Worm (Caenorhabditis elegans): ENCODE results near the gene C55A6.10.

DNA sequence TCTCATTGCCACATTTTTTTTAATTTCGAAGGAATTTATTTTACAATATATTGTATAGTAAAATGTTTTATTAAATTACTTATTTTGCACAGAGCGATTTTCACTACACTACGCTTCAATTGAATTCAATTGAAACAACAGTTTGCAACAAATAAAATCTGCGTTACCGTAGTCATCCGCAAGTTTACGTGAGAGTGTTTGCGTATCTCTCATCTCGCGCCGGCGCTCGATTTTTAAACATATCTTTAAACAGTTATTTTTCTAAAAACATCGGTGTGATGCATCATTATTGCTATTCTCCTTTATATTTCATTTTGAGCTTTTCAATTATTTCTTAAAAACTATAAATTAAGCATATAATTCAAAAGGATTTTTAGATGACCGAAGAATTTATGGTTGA is 49.1 kb downstream of the C55A6.10 start, which contains the start of gene duo-1:
- TF ChIP-seq him-1 (tag; optimal IDR thresholded peaks at IDR 0.05), result no peak
- TF ChIP-seq dao-5 (tag; optimal IDR thresholded peaks at IDR 0.05), result no peak
- no peak for TF ChIP-seq W03F9.2 (tag; optimal IDR thresholded peaks at IDR 0.05)
